Worm (Caenorhabditis elegans) whole organism, midembryonic: ENCODE results near the gene pen-2.

ENCODE experiments used
- T22C8.4 ChIP-seq: fragments of 200-800 bp; sonication (Bioruptor generic); IDR thresholded peaks from 2 replicates; pipeline ENCODE4 v1.3.6; 2022; ENCODE audit warnings: missing genetic modification characterization, missing compliant biosample characterization
- flt-1 ChIP-seq: fragments of 200-800 bp; sonication (Bioruptor generic); IDR thresholded peaks from 2 replicates; pipeline ENCODE4 v1.3.6; 2022; ENCODE audit warnings: missing genetic modification characterization, missing compliant biosample characterization
- med-1 ChIP-seq: sonication (generic microtip); optimal IDR thresholded peaks from 2 replicates; lab custom pipeline; 2017; ENCODE audit warnings: missing genetic modification characterization, mild to moderate bottlenecking, missing compliant biosample characterization, antibody characterized with exemption, missing genetic modification reagents; ENCODE audit not compliant: insufficient read depth
- ref-1 ChIP-seq: fragments of 200-800 bp; sonication (Bioruptor generic); conservative IDR thresholded peaks from 2 replicates; pipeline ENCODE4 v1.3.6; 2022; ENCODE audit warnings: missing genetic modification reagents, missing genetic modification characterization, missing compliant biosample characterization
- ztf-23 ChIP-seq: fragments of 200-800 bp; sonication (Bioruptor generic); IDR thresholded peaks from 2 replicates; pipeline ENCODE4 v1.3.6; 2022; ENCODE audit warnings: missing genetic modification reagents, missing genetic modification characterization, missing compliant biosample characterization

DNA sequence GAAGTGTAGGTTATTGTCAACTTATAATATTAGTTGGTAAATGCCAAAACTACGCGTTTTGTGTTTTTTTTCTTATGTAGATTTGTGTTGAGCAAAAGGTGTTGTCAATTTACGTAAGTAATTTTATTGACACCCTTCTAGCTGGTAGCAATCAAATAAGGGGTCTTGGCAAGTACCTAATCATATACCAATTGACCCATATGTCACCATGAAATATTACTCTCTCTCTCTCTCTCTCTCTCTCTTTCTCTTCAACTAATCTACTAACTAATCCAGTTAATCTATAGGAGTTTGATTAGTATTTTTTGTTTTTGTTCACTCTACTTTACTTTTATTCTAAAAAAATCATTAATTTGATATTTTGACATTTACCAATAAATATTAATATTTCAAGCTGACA lies 16.3 kb downstream of the pen-2 start:
- TF ChIP-seq ztf-23 (GFP tag; lab: Robert Waterston, UW), result no peak
- no peak for TF ChIP-seq ref-1 (GFP tag; lab: Robert Waterston, UW)
- no peak for TF ChIP-seq med-1 (GFP tag; lab: Kevin White, UChicago)
- TF ChIP-seq flt-1 (GFP tag; lab: Robert Waterston, UW), result no peak
- TF ChIP-seq T22C8.4 (GFP tag; lab: Robert Waterston, UW), result no peak
